Worm (Caenorhabditis elegans) whole organism, mixed stage, embryonic: Measurements from ENCODE around the gene ZK418.2.
A peak's percentile ranks its signal among the peaks of the same experiment; 100 is the strongest.

Source experiments
- M03D4.4 ChIP-seq: sonication (generic microtip); optimal IDR thresholded peaks from 2 replicates; lab custom pipeline; 2017; ENCODE audit warnings: mild to moderate bottlenecking, missing genetic modification characterization, missing compliant biosample characterization
- bed-3 ChIP-seq: fragments of 200-800 bp; sonication (Bioruptor generic); optimal IDR thresholded peaks from 3 replicates; lab custom pipeline; 2018; ENCODE audit warnings: mild to moderate bottlenecking, missing genetic modification characterization, moderate library complexity, missing compliant biosample characterization
- blmp-1 ChIP-seq: fragments of 150-350 bp; optimal IDR thresholded peaks from 2 replicates; lab custom pipeline; 2014; ENCODE audit warnings: missing biosample characterization, missing genetic modification characterization
- ceh-43 ChIP-seq: fragments of 200-800 bp; sonication (Bioruptor generic); optimal IDR thresholded peaks from 2 replicates; lab custom pipeline; 2018; ENCODE audit warnings: mild to moderate bottlenecking, missing genetic modification characterization, moderate library complexity, missing compliant biosample characterization
- ceh-83 ChIP-seq: fragments of 200-800 bp; sonication (Bioruptor generic); optimal IDR thresholded peaks from 2 replicates; lab custom pipeline; 2018; ENCODE audit warnings: mild to moderate bottlenecking, missing genetic modification characterization, missing compliant biosample characterization
- elt-1 ChIP-seq: sonication (generic microtip); optimal IDR thresholded peaks from 2 replicates; lab custom pipeline; 2017; ENCODE audit warnings: missing genetic modification characterization, mild to moderate bottlenecking, missing compliant biosample characterization, antibody characterized with exemption, moderate library complexity, borderline replicate concordance; ENCODE audit not compliant: insufficient read depth
- elt-3 ChIP-seq: fragments of 150-350 bp; optimal IDR thresholded peaks from 2 replicates; lab custom pipeline; 2014; ENCODE audit warnings: missing biosample characterization, missing genetic modification characterization
- flh-1 ChIP-seq: fragments of 200-800 bp; sonication (Bioruptor generic); optimal IDR thresholded peaks from 2 replicates; lab custom pipeline; 2018; ENCODE audit warnings: mild to moderate bottlenecking, missing genetic modification characterization, moderate library complexity, missing compliant biosample characterization
- ham-2 ChIP-seq: fragments of 200-800 bp; sonication (Bioruptor generic); optimal IDR thresholded peaks from 2 replicates; lab custom pipeline; 2018; ENCODE audit warnings: mild to moderate bottlenecking, missing genetic modification characterization, missing compliant biosample characterization
- hlh-1 ChIP-seq: fragments of 150-350 bp; optimal IDR thresholded peaks from 2 replicates; lab custom pipeline; 2014; ENCODE audit warnings: missing biosample characterization, missing genetic modification reagents, missing genetic modification characterization
- lin-13 ChIP-seq: fragments of 150-350 bp; optimal IDR thresholded peaks from 2 replicates; lab custom pipeline; 2014; ENCODE audit warnings: missing biosample characterization, missing genetic modification characterization
- lin-32 ChIP-seq: fragments of 200-800 bp; sonication (Bioruptor generic); optimal IDR thresholded peaks from 2 replicates; lab custom pipeline; 2018; ENCODE audit warnings: mild to moderate bottlenecking, missing genetic modification characterization, missing compliant biosample characterization
- lsy-2 ChIP-seq: fragments of 150-350 bp; optimal IDR thresholded peaks from 2 replicates; lab custom pipeline; 2014; ENCODE audit warnings: missing biosample characterization, missing genetic modification characterization
- mab-5 ChIP-seq: fragments of 150-350 bp; optimal IDR thresholded peaks from 2 replicates; lab custom pipeline; 2014; ENCODE audit warnings: missing biosample characterization, missing genetic modification characterization
- mep-1 ChIP-seq: fragments of 150-350 bp; optimal IDR thresholded peaks from 2 replicates; lab custom pipeline; 2017; ENCODE audit warnings: missing biosample characterization, missing genetic modification reagents, missing genetic modification characterization, inconsistent platforms
- mls-2 ChIP-seq: sonication (generic microtip); optimal IDR thresholded peaks from 2 replicates; lab custom pipeline; 2016; ENCODE audit warnings: mild to moderate bottlenecking, missing genetic modification characterization, moderate library complexity, missing compliant biosample characterization
- nhr-12 ChIP-seq: fragments of 150-350 bp; optimal IDR thresholded peaks from 2 replicates; lab custom pipeline; 2014; ENCODE audit warnings: missing biosample characterization, missing genetic modification characterization
- nhr-2 ChIP-seq: fragments of 150-350 bp; optimal IDR thresholded peaks from 2 replicates; lab custom pipeline; 2014; ENCODE audit warnings: missing biosample characterization, missing genetic modification characterization
- nhr-237 ChIP-seq: fragments of 150-350 bp; optimal IDR thresholded peaks from 2 replicates; lab custom pipeline; 2014; ENCODE audit warnings: missing biosample characterization, missing genetic modification characterization
- nhr-28 ChIP-seq: fragments of 150-350 bp; optimal IDR thresholded peaks from 2 replicates; lab custom pipeline; 2014; ENCODE audit warnings: missing biosample characterization, missing genetic modification characterization
- nhr-76 ChIP-seq: sonication (generic microtip); optimal IDR thresholded peaks from 2 replicates; lab custom pipeline; 2017; ENCODE audit warnings: missing biosample characterization, missing genetic modification characterization
- pha-4 ChIP-seq: fragments of 150-350 bp; optimal IDR thresholded peaks from 2 replicates; lab custom pipeline; 2018; ENCODE audit warnings: missing biosample characterization, missing genetic modification reagents, missing genetic modification characterization
- sem-2 ChIP-seq: fragments of 200-800 bp; sonication (Bioruptor generic); optimal IDR thresholded peaks from 2 replicates; lab custom pipeline; 2018; ENCODE audit warnings: mild to moderate bottlenecking, missing genetic modification characterization, missing compliant biosample characterization
- snpc-4 ChIP-seq: fragments of 150-350 bp; optimal IDR thresholded peaks from 2 replicates; lab custom pipeline; 2014; ENCODE audit warnings: missing biosample characterization, missing genetic modification characterization
- sptf-1 ChIP-seq: sonication (generic microtip); optimal IDR thresholded peaks from 2 replicates; lab custom pipeline; 2017; ENCODE audit warnings: mild to moderate bottlenecking, missing genetic modification characterization, moderate library complexity, missing compliant biosample characterization
- tbx-8 ChIP-seq: fragments of 200-800 bp; sonication (Bioruptor generic); optimal IDR thresholded peaks from 2 replicates; lab custom pipeline; 2018; ENCODE audit warnings: mild to moderate bottlenecking, missing genetic modification characterization, moderate library complexity, missing compliant biosample characterization
- unc-120 ChIP-seq: sonication (generic microtip); optimal IDR thresholded peaks from 2 replicates; lab custom pipeline; 2017; ENCODE audit warnings: missing genetic modification characterization, missing compliant biosample characterization; ENCODE audit not compliant: poor library complexity, severe bottlenecking
- unc-39 ChIP-seq: fragments of 150-350 bp; optimal IDR thresholded peaks from 2 replicates; lab custom pipeline; 2014; ENCODE audit warnings: missing biosample characterization, missing genetic modification characterization
- ztf-11 ChIP-seq: fragments of 150-350 bp; optimal IDR thresholded peaks from 2 replicates; lab custom pipeline; 2014; ENCODE audit warnings: missing biosample characterization, missing genetic modification characterization

The ZK418.2 gene

DNA sequence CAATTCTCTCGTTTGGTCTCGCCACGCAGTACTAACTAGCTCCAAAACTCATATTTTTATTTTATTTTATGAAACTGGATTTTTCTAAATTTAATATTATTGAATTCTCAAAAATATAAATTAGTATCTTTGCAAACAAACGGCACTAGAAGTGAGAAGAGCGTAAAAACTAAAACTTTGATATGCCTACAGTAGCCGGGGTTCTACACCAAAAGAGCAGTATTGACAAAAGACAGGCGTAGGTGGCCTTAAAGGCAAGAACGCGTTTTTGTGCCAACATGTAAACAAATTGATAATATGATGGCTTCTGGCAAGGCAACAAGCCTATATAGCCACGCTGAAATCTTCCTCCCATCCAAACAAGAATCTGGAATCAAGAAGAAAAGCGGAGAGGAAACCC lies 28.6 kb upstream of the ZK418.2 start, which contains the start of gene R01H2.1:
Gene R01H2.1, plus strand, starts transcription at position 301 of the 400 bp plus-strand sequence.
- TF ChIP-seq ceh-83 (GFP tag; lab: Kevin White, UChicago) (no peak), lsy-2 (tag; lab: Kevin White, UChicago) (no peak), lin-32 (GFP tag; lab: Kevin White, UChicago) (no peak), ham-2 (GFP tag; lab: Kevin White, UChicago) (no peak), nhr-237 (tag; lab: Kevin White, UChicago) (no peak), lin-13 (tag; lab: Kevin White, UChicago) (no peak), blmp-1 (tag; lab: Kevin White, UChicago) (no peak), flh-1 (GFP tag; lab: Kevin White, UChicago) (no peak), hlh-1 (tag; lab: Kevin White, UChicago) (no peak), mls-2 (no peak)

DNA sequence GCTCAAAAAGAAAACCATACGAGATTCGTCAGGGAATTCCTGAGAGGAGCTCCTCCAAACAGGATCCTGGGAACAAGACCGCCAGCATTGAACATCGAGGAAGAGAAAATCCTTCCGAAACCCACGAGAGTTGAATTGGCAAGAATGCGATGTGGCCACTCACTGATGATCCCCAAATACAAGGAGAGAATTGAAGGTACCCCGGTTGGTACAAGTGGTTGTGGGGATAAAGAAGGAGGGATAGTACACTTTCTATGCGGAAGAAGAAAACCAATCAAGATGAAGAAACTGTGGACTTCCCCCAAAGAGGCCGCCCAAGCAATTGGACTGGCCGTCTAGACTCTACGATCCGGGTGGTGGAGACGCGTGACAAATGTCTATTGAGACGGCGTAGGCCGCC lies 28.1 kb upstream of the ZK418.2 start:
- TF ChIP-seq ztf-11 (tag; lab: Kevin White, UChicago) (no peak), ceh-43 (GFP tag; lab: Kevin White, UChicago) (no peak), bed-3 (GFP tag; lab: Kevin White, UChicago) (no peak), mep-1 (tag; lab: Kevin White, UChicago) (no peak), flh-1 (GFP tag; lab: Kevin White, UChicago) (no peak), snpc-4 (tag; lab: Kevin White, UChicago) (no peak), hlh-1 (tag; lab: Kevin White, UChicago) (no peak)

DNA sequence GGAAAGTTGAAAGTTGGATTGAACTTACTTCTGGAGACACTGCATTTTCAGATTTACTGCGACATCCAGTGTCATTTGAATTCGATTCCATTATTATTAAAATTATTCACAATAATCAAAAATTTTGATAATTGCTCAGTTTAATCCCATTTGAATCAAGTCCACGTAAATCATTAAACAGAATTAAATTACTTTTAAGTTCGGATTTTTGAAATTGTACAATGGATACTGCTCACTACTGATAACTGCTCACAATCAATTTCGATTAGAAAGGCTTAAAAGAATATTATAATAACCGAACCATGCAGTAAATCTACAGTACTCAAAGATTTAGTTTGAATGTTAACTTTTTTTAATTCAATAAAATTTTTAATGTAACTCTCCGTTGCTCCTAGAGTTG lies 27.0 kb upstream of the ZK418.2 start, which contains the start of gene R01H2.4:
Gene R01H2.4, minus strand, starts transcription at position 101 of the 400 bp plus-strand sequence.
- no peak for TF ChIP-seq nhr-28 (tag; lab: Kevin White, UChicago)
- TF ChIP-seq tbx-8: no peak
- no peak for TF ChIP-seq sem-2 (GFP tag; lab: Kevin White, UChicago)
- TF ChIP-seq mls-2: no peak
- TF ChIP-seq ceh-43 (GFP tag; lab: Kevin White, UChicago): no peak
- TF ChIP-seq unc-39: no peak
- no peak for TF ChIP-seq nhr-12 (tag; lab: Kevin White, UChicago)
- TF ChIP-seq ham-2 (GFP tag; lab: Kevin White, UChicago): no peak
- TF ChIP-seq ztf-11 (tag; lab: Kevin White, UChicago): no peak
- TF ChIP-seq M03D4.4 (tag; lab: Kevin White, UChicago): no peak
- no peak for TF ChIP-seq hlh-1 (tag; lab: Kevin White, UChicago)
- TF ChIP-seq nhr-2 (tag; lab: Kevin White, UChicago): no peak
- no peak for TF ChIP-seq unc-120 (tag; lab: Kevin White, UChicago)
- TF ChIP-seq nhr-76 (tag; lab: Kevin White, UChicago): no peak
- TF ChIP-seq snpc-4 (tag; lab: Kevin White, UChicago): no peak
- TF ChIP-seq flh-1 (GFP tag; lab: Kevin White, UChicago): no peak
- no peak for TF ChIP-seq sptf-1
- no peak for TF ChIP-seq blmp-1 (tag; lab: Kevin White, UChicago)
- TF ChIP-seq elt-1 (tag; lab: Kevin White, UChicago): no peak
- TF ChIP-seq, all 35 proteins: peak for 0

ce11 chrIII:7067385-7067896 lies 23.7 kb upstream of the ZK418.2 start, which contains the start of gene ger-1:
Gene ger-1 (minus strand): TSS chrIII:7067477.
- TF ChIP-seq ceh-83 (GFP tag; lab: Kevin White, UChicago) (no peak), flh-1 (GFP tag; lab: Kevin White, UChicago) (no peak), elt-3 (tag; lab: Kevin White, UChicago) (no peak), ham-2 (GFP tag; lab: Kevin White, UChicago) (peak; percentile 3), elt-1 (tag; lab: Kevin White, UChicago) (peak; percentile 30), mab-5 (no peak)

ce11 chrIII:7068520-7069113 lies 22.5 kb upstream of the ZK418.2 start, which contains the start of the genes ubc-18 and R01H2.8:
Gene ubc-18 (minus strand): TSS chrIII:7068570.
Gene R01H2.8 (plus strand): TSS chrIII:7069063.
- TF ChIP-seq mls-2 (no peak), lin-13 (tag; lab: Kevin White, UChicago) (no peak), mep-1 (tag; lab: Kevin White, UChicago) (peak; percentile 5), nhr-237 (tag; lab: Kevin White, UChicago) (peak; percentile 42), ham-2 (GFP tag; lab: Kevin White, UChicago) (no peak), unc-120 (tag; lab: Kevin White, UChicago) (peak; percentile 80), lsy-2 (tag; lab: Kevin White, UChicago) (peak; percentile 18), nhr-28 (tag; lab: Kevin White, UChicago) (no peak), pha-4 (tag; lab: Kevin White, UChicago) (no peak), nhr-2 (tag; lab: Kevin White, UChicago) (no peak), flh-1 (GFP tag; lab: Kevin White, UChicago) (no peak)
